Fruit fly (Drosophila melanogaster) whole organism, embryonic: ENCODE results near the gene Tmhs.

Experiments
- CG11093 ChIP-seq: fragments of 200-800 bp; sonication (Bioruptor generic); IDR thresholded peaks from 3 replicates; pipeline ENCODE4 v1.3.6; 2022; ENCODE audit warnings: missing biosample characterization, missing genetic modification characterization
- CG11247 ChIP-seq: fragments of 200-800 bp; sonication (Bioruptor generic); IDR thresholded peaks from 2 replicates; pipeline ENCODE4 v1.3.6; 2022; ENCODE audit warnings: missing biosample characterization, missing genetic modification characterization
- CG12391 ChIP-seq: fragments of 200-800 bp; sonication (Bioruptor generic); optimal IDR thresholded peaks from 3 replicates; lab custom pipeline; 2018; ENCODE audit warnings: missing biosample characterization, mild to moderate bottlenecking, missing genetic modification characterization, moderate library complexity
- CG15601 ChIP-seq: fragments of 200-800 bp; sonication (Bioruptor generic); optimal IDR thresholded peaks from 3 replicates; lab custom pipeline; 2019; ENCODE audit warnings: missing biosample characterization, mild to moderate bottlenecking, missing genetic modification characterization, moderate library complexity
- CG17186 ChIP-seq: fragments of 200-800 bp; sonication (Bioruptor generic); optimal IDR thresholded peaks from 3 replicates; lab custom pipeline; 2017; ENCODE audit warnings: missing biosample characterization, missing genetic modification reagents, missing genetic modification characterization
- CG17361 ChIP-seq: fragments of 200-800 bp; sonication (Bioruptor generic); IDR thresholded peaks from 3 replicates; pipeline ENCODE4 v1.3.6; 2022; ENCODE audit warnings: missing biosample characterization, missing genetic modification characterization
- CG18764 ChIP-seq: fragments of 200-800 bp; sonication (Bioruptor generic); optimal IDR thresholded peaks from 3 replicates; lab custom pipeline; 2016; ENCODE audit warnings: missing biosample characterization, missing genetic modification characterization
- CG2712 ChIP-seq: fragments of 200-800 bp; optimal IDR thresholded peaks from 3 replicates; lab custom pipeline; 2019; ENCODE audit warnings: missing biosample characterization, mild to moderate bottlenecking, missing genetic modification characterization, moderate library complexity
- CG3163 ChIP-seq: fragments of 200-800 bp; sonication (Bioruptor generic); optimal IDR thresholded peaks from 3 replicates; lab custom pipeline; 2016; ENCODE audit warnings: missing biosample characterization, missing genetic modification characterization
- CG32532 ChIP-seq: fragments of 200-800 bp; sonication (Bioruptor generic); IDR thresholded peaks from 2 replicates; pipeline ENCODE4 v1.3.6; 2022; ENCODE audit warnings: missing biosample characterization, missing genetic modification characterization
- CG32772 ChIP-seq: fragments of 200-800 bp; sonication (Bioruptor generic); IDR thresholded peaks from 2 replicates; pipeline ENCODE4 v1.3.6; 2022; ENCODE audit warnings: missing biosample characterization, missing genetic modification characterization
- CG4282 ChIP-seq: fragments of 200-800 bp; sonication (Bioruptor generic); optimal IDR thresholded peaks from 2 replicates; lab custom pipeline; 2016; ENCODE audit warnings: missing biosample characterization, missing genetic modification characterization
- CG7357 ChIP-seq: fragments of 200-800 bp; sonication (Bioruptor generic); IDR thresholded peaks from 3 replicates; pipeline ENCODE4 v1.3.6; 2022; ENCODE audit warnings: missing biosample characterization, missing genetic modification characterization
- CG7372 ChIP-seq: fragments of 200-800 bp; sonication (Bioruptor generic); IDR thresholded peaks from 2 replicates; pipeline ENCODE4 v1.3.6; 2022; ENCODE audit warnings: missing biosample characterization, missing genetic modification characterization
- CG7786 ChIP-seq: fragments of 200-800 bp; sonication (Bioruptor generic); optimal IDR thresholded peaks from 2 replicates; lab custom pipeline; 2016; ENCODE audit warnings: missing biosample characterization, missing genetic modification characterization
- CG8089 ChIP-seq: fragments of 200-800 bp; sonication (Bioruptor generic); optimal IDR thresholded peaks from 3 replicates; lab custom pipeline; 2016; ENCODE audit warnings: missing biosample characterization, missing genetic modification characterization
- CG8388 ChIP-seq: fragments of 200-800 bp; sonication (Bioruptor generic); optimal IDR thresholded peaks from 2 replicates; lab custom pipeline; 2019; ENCODE audit warnings: missing biosample characterization, mild to moderate bottlenecking, missing genetic modification characterization, moderate library complexity
- CG8944 ChIP-seq: fragments of 200-800 bp; sonication (Bioruptor generic); optimal IDR thresholded peaks from 3 replicates; lab custom pipeline; 2016; ENCODE audit warnings: missing biosample characterization, missing genetic modification characterization
- CrebB ChIP-seq: fragments of 200-800 bp; sonication (Bioruptor generic); optimal IDR thresholded peaks from 3 replicates; lab custom pipeline; 2018; ENCODE audit warnings: missing biosample characterization, mild to moderate bottlenecking, missing genetic modification characterization
- Deaf1 ChIP-seq: fragments of 200-800 bp; optimal IDR thresholded peaks from 3 replicates; lab custom pipeline; 2019; ENCODE audit warnings: missing biosample characterization, mild to moderate bottlenecking, missing genetic modification characterization, moderate library complexity
- Dek ChIP-seq: fragments of 200-800 bp; sonication (Bioruptor generic); optimal IDR thresholded peaks from 3 replicates; lab custom pipeline; 2019; ENCODE audit warnings: missing biosample characterization, mild to moderate bottlenecking, missing genetic modification characterization, moderate library complexity
- E2f2 ChIP-seq: fragments of 200-800 bp; sonication (Bioruptor generic); IDR thresholded peaks from 2 replicates; pipeline ENCODE4 v1.3.6; 2022; ENCODE audit warnings: missing biosample characterization, missing genetic modification characterization
- ERR ChIP-seq: fragments of 200-800 bp; sonication (Bioruptor generic); optimal IDR thresholded peaks from 2 replicates; lab custom pipeline; 2016; ENCODE audit warnings: missing biosample characterization, missing genetic modification characterization
- Fer3 ChIP-seq: fragments of 200-800 bp; sonication (Bioruptor generic); optimal IDR thresholded peaks from 2 replicates; lab custom pipeline; 2018; ENCODE audit warnings: missing biosample characterization, mild to moderate bottlenecking, missing genetic modification characterization, moderate library complexity
- Hand ChIP-seq: fragments of 200-800 bp; sonication (Bioruptor generic); optimal IDR thresholded peaks from 2 replicates; lab custom pipeline; 2017; ENCODE audit warnings: mild to moderate bottlenecking, missing biosample characterization, missing genetic modification reagents, missing genetic modification characterization
- HmgD ChIP-seq: fragments of 200-800 bp; sonication (Bioruptor generic); optimal IDR thresholded peaks from 3 replicates; lab custom pipeline; 2016; ENCODE audit warnings: missing biosample characterization, missing genetic modification characterization
- Jarid2 ChIP-seq: fragments of 200-800 bp; sonication (Bioruptor generic); optimal IDR thresholded peaks from 3 replicates; lab custom pipeline; 2017; ENCODE audit warnings: mild to moderate bottlenecking, missing biosample characterization, missing genetic modification reagents, missing genetic modification characterization
- MBD-R2 ChIP-seq: fragments of 200-800 bp; sonication (Bioruptor generic); IDR thresholded peaks from 2 replicates; pipeline ENCODE4 v1.3.6; 2022; ENCODE audit warnings: missing biosample characterization, missing genetic modification characterization
- Ptx1 ChIP-seq: fragments of 200-800 bp; sonication (Bioruptor generic); IDR thresholded peaks from 2 replicates; pipeline ENCODE4 v1.3.6; 2022; ENCODE audit warnings: missing biosample characterization, missing genetic modification characterization
- Rfx ChIP-seq: fragments of 200-800 bp; sonication (Bioruptor generic); IDR thresholded peaks from 2 replicates; pipeline ENCODE4 v1.3.6; 2022; ENCODE audit warnings: missing biosample characterization, missing genetic modification characterization
- Trl ChIP-seq, 3 experiments: fragments of >200 bp in 2 of 3; fragments of 200-800 bp in 1 of 3; sonication (Bioruptor generic) in 1 of 3; optimal IDR thresholded peaks; 2 replicates in 1 of 3; 3 replicates in 2 of 3; lab custom pipeline; 2016 to 2017; ENCODE audit warnings: missing biosample characterization in 1 of 3, missing genetic modification characterization in 1 of 3
- amos ChIP-seq: fragments of 200-800 bp; sonication (Bioruptor generic); IDR thresholded peaks from 2 replicates; pipeline ENCODE4 v1.3.6; 2022; ENCODE audit warnings: missing biosample characterization, missing genetic modification characterization; ENCODE audit not compliant: partially characterized antibody
- bcd ChIP-seq: fragments of 200-800 bp; sonication (Bioruptor generic); optimal IDR thresholded peaks from 2 replicates; lab custom pipeline; 2017; ENCODE audit warnings: missing biosample characterization, mild to moderate bottlenecking, missing genetic modification characterization
- chif ChIP-seq, 2 experiments: fragments of 200-800 bp; sonication (Bioruptor generic); optimal IDR thresholded peaks; 3 replicates each; lab custom pipeline; 2016; ENCODE audit warnings: missing biosample characterization in 2 of 2, missing genetic modification characterization in 2 of 2
- cwo ChIP-seq: fragments of 200-800 bp; sonication (Bioruptor generic); optimal IDR thresholded peaks from 3 replicates; lab custom pipeline; 2017; ENCODE audit warnings: missing biosample characterization, missing genetic modification characterization, mild to moderate bottlenecking, moderate library complexity, missing genetic modification reagents
- ewg ChIP-seq: fragments of 200-800 bp; sonication (Bioruptor generic); optimal IDR thresholded peaks from 3 replicates; lab custom pipeline; 2017; ENCODE audit warnings: mild to moderate bottlenecking, missing biosample characterization, missing genetic modification reagents, missing genetic modification characterization
- gcm ChIP-seq: fragments of 200-800 bp; sonication (Bioruptor generic); optimal IDR thresholded peaks from 2 replicates; lab custom pipeline; 2019; ENCODE audit warnings: missing biosample characterization, mild to moderate bottlenecking, missing genetic modification characterization, moderate library complexity
- gro ChIP-seq: fragments of 200-800 bp; sonication (Bioruptor generic); optimal IDR thresholded peaks from 2 replicates; lab custom pipeline; 2016; ENCODE audit warnings: missing biosample characterization, missing genetic modification characterization
- inv ChIP-seq: fragments of 200-800 bp; sonication (Bioruptor generic); IDR thresholded peaks from 2 replicates; pipeline ENCODE4 v1.3.6; 2022; ENCODE audit warnings: missing biosample characterization, missing genetic modification characterization; ENCODE audit not compliant: partially characterized antibody
- lab ChIP-seq: fragments of 200-800 bp; sonication (Bioruptor generic); optimal IDR thresholded peaks from 3 replicates; lab custom pipeline; 2017; ENCODE audit warnings: missing biosample characterization, missing genetic modification characterization, mild to moderate bottlenecking, moderate library complexity, missing genetic modification reagents
- lilli ChIP-seq: fragments of 200-800 bp; sonication (Bioruptor generic); optimal IDR thresholded peaks from 3 replicates; lab custom pipeline; 2016; ENCODE audit warnings: missing biosample characterization, missing genetic modification characterization
- lmd ChIP-seq: fragments of 200-800 bp; sonication (Bioruptor generic); IDR thresholded peaks from 2 replicates; pipeline ENCODE4 v1.3.6; 2022; ENCODE audit warnings: missing biosample characterization, missing genetic modification characterization
- luna ChIP-seq: fragments of 200-800 bp; sonication (Bioruptor generic); optimal IDR thresholded peaks from 2 replicates; lab custom pipeline; 2016; ENCODE audit warnings: missing biosample characterization, missing genetic modification characterization
- mirr ChIP-seq: fragments of 200-800 bp; sonication (Bioruptor generic); optimal IDR thresholded peaks from 3 replicates; lab custom pipeline; 2018; ENCODE audit warnings: missing biosample characterization, mild to moderate bottlenecking, missing genetic modification characterization
- repo ChIP-seq: fragments of 200-800 bp; sonication (Bioruptor generic); optimal IDR thresholded peaks from 2 replicates; lab custom pipeline; 2016; ENCODE audit warnings: missing biosample characterization, missing genetic modification characterization
- sd ChIP-seq: fragments of 200-800 bp; sonication (Bioruptor generic); optimal IDR thresholded peaks from 3 replicates; lab custom pipeline; 2018; ENCODE audit warnings: missing biosample characterization, mild to moderate bottlenecking, missing genetic modification characterization, moderate library complexity
- sim ChIP-seq: fragments of 200-800 bp; sonication (Bioruptor generic); IDR thresholded peaks from 2 replicates; pipeline ENCODE4 v1.3.6; 2022; ENCODE audit warnings: missing biosample characterization, missing genetic modification characterization
- trh ChIP-seq: fragments of 200-800 bp; sonication (Bioruptor generic); optimal IDR thresholded peaks from 2 replicates; lab custom pipeline; 2016; ENCODE audit warnings: missing biosample characterization, missing genetic modification characterization
- zen2 ChIP-seq: fragments of 200-800 bp; sonication (Bioruptor generic); IDR thresholded peaks from 3 replicates; pipeline ENCODE4 v1.3.6; 2022; ENCODE audit warnings: missing biosample characterization, missing genetic modification characterization; ENCODE audit not compliant: partially characterized antibody

Gene Tmhs

dm6 chr3L:1865121-1865727, 20.2 kb upstream of the Tmhs start, which contains the start of the genes HBS1 and CG12025 (continued):
- TF ChIP-seq bcd (GFP tag; lab: Kevin White, UChicago) (peak; percentile 61), lilli (peak; percentile 72), gro (GFP tag; lab: Kevin White, UChicago) (peak; percentile 15), CG11247 (GFP tag; lab: Robert Waterston, UW) (peak; percentile 49; the same call in 1 of the 2 replicates), CG2712 (tag; lab: Kevin White, UChicago) (peak; percentile 66), CG12391 (tag; lab: Kevin White, UChicago) (peak; percentile 73), luna (GFP tag; lab: Kevin White, UChicago) (no peak), CG32772 (GFP tag; lab: Robert Waterston, UW) (peak; percentile 40; the same call in 1 of the 2 replicates), CG17186 (GFP tag; lab: Kevin White, UChicago) (peak; percentile 64), zen2 (GFP tag; lab: Robert Waterston, UW) (no peak), Dek (tag; lab: Kevin White, UChicago) (peak; percentile 34), cwo (GFP tag; lab: Kevin White, UChicago) (peak; percentile 5), amos (0 out of 2 replicates have a peak, but pooled peaks have one; percentile 4), CG7372 (GFP tag; lab: Robert Waterston, UW) (peak; percentile 72), CG8388 (GFP tag; lab: Kevin White, UChicago) (peak; percentile 38), gcm (GFP tag; lab: Kevin White, UChicago) (peak; percentile 40), Fer3 (peak; percentile 65), CG17361 (peak; percentile 73), ERR (GFP tag; lab: Kevin White, UChicago) (no peak), CG11093 (GFP tag; lab: Robert Waterston, UW) (peak; percentile 36; the same call in 1 of the 3 replicates), chif (GFP tag; optimal IDR thresholded peaks at IDR 0.05; lab: Kevin White, UChicago) (peak; percentile 32 to 65), Trl (optimal IDR thresholded peaks at IDR 0.05; lab: Kevin White, UChicago) (no peak), Trl (GFP tag; optimal IDR thresholded peaks at IDR 0.05; lab: Kevin White, UChicago) (peak; percentile 47), Jarid2 (GFP tag; lab: Kevin White, UChicago) (no peak), CG3163 (GFP tag; lab: Kevin White, UChicago) (no peak), Ptx1 (peak; percentile 66), CG15601 (tag; lab: Kevin White, UChicago) (peak; percentile 39), CG4282 (GFP tag; lab: Kevin White, UChicago) (no peak), E2f2 (GFP tag; lab: Robert Waterston, UW) (peak; percentile 36; the same call in 1 of the 2 replicates), inv (no peak), CG8944 (GFP tag; lab: Kevin White, UChicago) (peak; percentile 6), MBD-R2 (GFP tag; lab: Robert Waterston, UW) (peak; percentile 72), CG7786 (peak; percentile 48), sim (no peak), Hand (GFP tag; lab: Kevin White, UChicago) (no peak), mirr (no peak), CrebB (tag; lab: Kevin White, UChicago) (no peak), ewg (GFP tag; lab: Kevin White, UChicago) (peak; percentile 66), CG18764 (GFP tag; lab: Kevin White, UChicago) (peak; percentile 24), CG7357 (GFP tag; lab: Robert Waterston, UW) (peak; percentile 97), HmgD (GFP tag; lab: Kevin White, UChicago) (peak; percentile 14), CG8089 (peak; percentile 55), Rfx (GFP tag; lab: Robert Waterston, UW) (peak; percentile 71), repo (peak; percentile 38), lmd (GFP tag; lab: Robert Waterston, UW) (peak; percentile 69), lab (GFP tag; lab: Kevin White, UChicago) (peak; percentile 51), Deaf1 (tag; lab: Kevin White, UChicago) (peak; percentile 32), sd (peak; percentile 53), CG32532 (GFP tag; lab: Robert Waterston, UW) (peak; percentile 31; the same call in 1 of the 2 replicates), trh (no peak)
